Fruit fly (Drosophila melanogaster): ENCODE results near the gene CG34345.

Gene CG34345

DNA sequence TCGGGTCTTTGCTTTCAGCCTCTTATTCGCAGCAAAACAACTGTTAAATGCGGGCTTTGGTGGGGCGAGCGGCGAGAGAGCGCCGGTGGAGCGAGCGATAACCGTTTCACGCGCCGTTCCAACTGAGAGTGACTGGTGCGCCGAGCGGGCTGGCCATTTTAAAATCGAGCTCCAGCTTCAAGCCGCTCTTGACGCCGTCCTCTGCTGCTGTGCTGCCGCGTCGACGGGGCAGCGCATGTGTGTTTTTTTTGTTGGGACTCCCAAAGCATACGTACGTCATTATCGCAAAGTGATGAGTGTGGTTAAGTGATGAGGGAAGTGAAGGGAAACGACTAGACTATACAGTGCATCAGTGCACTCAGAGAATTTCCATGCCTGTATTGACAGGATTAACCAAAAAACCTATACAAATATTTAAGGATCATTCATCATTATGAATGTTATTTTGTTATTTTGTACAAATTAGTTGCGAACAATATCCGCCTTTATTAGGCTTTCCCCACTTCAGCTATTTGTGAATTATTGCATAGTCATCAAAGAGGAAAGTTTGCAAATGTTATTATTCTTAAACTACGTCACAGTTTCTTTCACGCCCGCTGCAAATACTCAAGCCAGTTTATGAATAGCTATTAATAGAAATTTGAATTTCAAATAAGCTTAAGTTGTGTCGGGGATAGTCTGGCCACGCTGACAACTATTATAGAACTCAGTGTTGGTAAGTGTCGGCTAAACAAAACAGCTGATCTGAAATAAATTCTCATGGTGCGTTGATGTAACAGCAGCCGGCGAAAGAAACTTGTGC is 50.5 kb downstream of the CG34345 start, which contains the start of gene Spn27A (continued):
- TF ChIP-seq dati (GFP tag; IDR thresholded peaks at IDR 0.05) (no peak), Dp (GFP tag; optimal IDR thresholded peaks at IDR 0.05) (peak; percentile 76), NC2α (GFP tag; optimal IDR thresholded peaks at IDR 0.05) (peak; percentile 51), CG2875 (GFP tag; optimal IDR thresholded peaks at IDR 0.05) (peak; percentile 66), Ravus (GFP tag; IDR thresholded peaks at IDR 0.05) (no peak), org-1 (GFP tag; optimal IDR thresholded peaks at IDR 0.05) (peak; percentile 23), CG14965 (GFP tag; optimal IDR thresholded peaks at IDR 0.05; ENCODE audit: borderline replicate concordance) (no peak), ERR (GFP tag; optimal IDR thresholded peaks at IDR 0.05) (peak; percentile 19), Dad (GFP tag; optimal IDR thresholded peaks at IDR 0.05) (peak; percentile 54), CG13296 (GFP tag; optimal IDR thresholded peaks at IDR 0.05) (peak; percentile 21), Sry-β (GFP tag; optimal IDR thresholded peaks at IDR 0.05) (peak; percentile 54), Neu2 (GFP tag; optimal IDR thresholded peaks at IDR 0.05; ENCODE audit: borderline replicate concordance) (no peak), CG10274 (GFP tag; optimal IDR thresholded peaks at IDR 0.05) (no peak), HHEX (GFP tag; optimal IDR thresholded peaks at IDR 0.05) (peak; percentile 60), Optix (GFP tag; IDR thresholded peaks at IDR 0.05) (no peak; the same call in 2 of the 3 replicates), CG11247 (GFP tag; IDR thresholded peaks at IDR 0.05) (0 out of 2 replicates have a peak, but pooled peaks have one; percentile 21), Ssrp (tag; optimal IDR thresholded peaks at IDR 0.05) (peak; percentile 64), CG17912 (GFP tag; optimal IDR thresholded peaks at IDR 0.05) (peak; percentile 40), tx (GFP tag; optimal IDR thresholded peaks at IDR 0.05) (peak; percentile 51), HmgZ (tag; optimal IDR thresholded peaks at IDR 0.05) (peak; percentile 55), Drgx (GFP tag; IDR thresholded peaks at IDR 0.05) (peak; percentile 65), CG6683 (GFP tag; optimal IDR thresholded peaks at IDR 0.05) (no peak), sima (GFP tag; optimal IDR thresholded peaks at IDR 0.05) (no peak), CG4360 (GFP tag; IDR thresholded peaks at IDR 0.05) (peak; percentile 5; the same call in 1 of the 2 replicates), Asciz (GFP tag; optimal IDR thresholded peaks at IDR 0.05) (peak; percentile 64), onecut (GFP tag; IDR thresholded peaks at IDR 0.05) (peak; percentile 32; the same call in 1 of the 2 replicates), prd (optimal IDR thresholded peaks at IDR 0.05) (no peak), prd (GFP tag; IDR thresholded peaks at IDR 0.05) (peak; percentile 54; the same call in 2 of the 3 replicates), pb (GFP tag; optimal IDR thresholded peaks at IDR 0.05) (peak; percentile 32), Adf1 (GFP tag; IDR thresholded peaks at IDR 0.05) (peak; percentile 93), H2.0 (GFP tag; IDR thresholded peaks at IDR 0.05) (no peak), CG10267 (tag; optimal IDR thresholded peaks at IDR 0.05) (peak; percentile 95), odd (GFP tag; optimal IDR thresholded peaks at IDR 0.05) (peak; percentile 28), run (tag; optimal IDR thresholded peaks at IDR 0.05) (no peak), CG4617 (GFP tag; optimal IDR thresholded peaks at IDR 0.05; ENCODE audit: borderline replicate concordance) (peak; percentile 11), CG17802 (tag; optimal IDR thresholded peaks at IDR 0.05) (no peak), CG8944 (GFP tag; optimal IDR thresholded peaks at IDR 0.05) (peak; percentile 0), CG17568 (GFP tag; optimal IDR thresholded peaks at IDR 0.05) (peak; percentile 25), p53 (GFP tag; optimal IDR thresholded peaks at IDR 0.05) (peak; percentile 58), vvl (GFP tag; IDR thresholded peaks at IDR 0.05) (peak; percentile 93), CG9797 (GFP tag; optimal IDR thresholded peaks at IDR 0.05) (peak; percentile 63), CG11456 (GFP tag; IDR thresholded peaks at IDR 0.05) (no peak), Doc3 (GFP tag; IDR thresholded peaks at IDR 0.05; ENCODE audit: partially characterized antibody) (no peak), CG33213 (GFP tag; optimal IDR thresholded peaks at IDR 0.05) (peak; percentile 52), ttk (GFP tag; IDR thresholded peaks at IDR 0.05) (no peak), dysf (GFP tag; IDR thresholded peaks at IDR 0.05) (peak; percentile 54), gem (tag; optimal IDR thresholded peaks at IDR 0.05) (peak; percentile 73), CoRest (tag; optimal IDR thresholded peaks at IDR 0.05) (peak; percentile 68), Hmr (GFP tag; optimal IDR thresholded peaks at IDR 0.05) (no peak)

Data from whole organism, embryonic.